Fruit fly (Drosophila melanogaster) whole organism, adult: ENCODE results near the gene Targ2.

ENCODE experiments used
- CG11617 ChIP-seq: fragments of 200-800 bp; sonication (Bioruptor generic); optimal IDR thresholded peaks from 2 replicates; lab custom pipeline; 2017; ENCODE audit warnings: mild to moderate bottlenecking, missing biosample characterization, missing genetic modification reagents, missing genetic modification characterization
- CG14711 ChIP-seq: fragments of 200-800 bp; sonication (Bioruptor generic); optimal IDR thresholded peaks from 2 replicates; lab custom pipeline; 2018; ENCODE audit warnings: missing biosample characterization, mild to moderate bottlenecking, missing genetic modification characterization, moderate library complexity
- CG1620 ChIP-seq: fragments of 200-800 bp; sonication (Bioruptor generic); optimal IDR thresholded peaks from 2 replicates; lab custom pipeline; 2016; ENCODE audit warnings: missing biosample characterization, missing genetic modification characterization
- CG33017 ChIP-seq: fragments of 200-800 bp; sonication (Bioruptor generic); optimal IDR thresholded peaks from 2 replicates; lab custom pipeline; 2018; ENCODE audit warnings: missing biosample characterization, mild to moderate bottlenecking, missing genetic modification characterization, moderate library complexity
- CG5204 ChIP-seq: fragments of 200-800 bp; sonication (Bioruptor generic); optimal IDR thresholded peaks from 2 replicates; lab custom pipeline; 2016; ENCODE audit warnings: missing biosample characterization, missing genetic modification characterization
- Clk ChIP-seq: fragments of 200-800 bp; sonication (Bioruptor generic); optimal IDR thresholded peaks from 2 replicates; lab custom pipeline; 2017; ENCODE audit warnings: missing biosample characterization, missing genetic modification characterization
- Hr96 ChIP-seq: fragments of 200-800 bp; sonication (Bioruptor generic); optimal IDR thresholded peaks from 2 replicates; lab custom pipeline; 2016; ENCODE audit warnings: missing biosample characterization, missing genetic modification characterization
- cic ChIP-seq: fragments of 200-800 bp; sonication (Bioruptor generic); optimal IDR thresholded peaks from 2 replicates; lab custom pipeline; 2017; ENCODE audit warnings: missing biosample characterization, mild to moderate bottlenecking, missing genetic modification characterization, moderate library complexity
- cnc ChIP-seq, 2 experiments: fragments of >200 bp; optimal IDR thresholded peaks; 2 replicates each; lab custom pipeline; 2017
- pad ChIP-seq: fragments of 200-800 bp; sonication (Bioruptor generic); optimal IDR thresholded peaks from 3 replicates; lab custom pipeline; 2017; ENCODE audit warnings: missing biosample characterization, missing genetic modification characterization, mild to moderate bottlenecking, moderate library complexity, missing genetic modification reagents

- TF ChIP-seq Hr96 (no peak), CG1620 (GFP tag; lab: Kevin White, UChicago) (no peak), cic (GFP tag; lab: Kevin White, UChicago) (no peak), cnc (optimal IDR thresholded peaks at IDR 0.05; lab: Kevin White, UChicago) (no peak), CG14711 (tag; lab: Kevin White, UChicago) (no peak), CG5204 (GFP tag; lab: Kevin White, UChicago) (no peak), Clk (no peak), pad (no peak), CG33017 (tag; lab: Kevin White, UChicago) (no peak), CG11617 (no peak)
Measured at dm6 chr3L:21236959-21237551, 34.0 kb upstream of the Targ2 start.
